Worm (Caenorhabditis elegans) whole organism, late embryonic: ENCODE data around the gene T02B11.6.
"Not testable (repeated sequence)": the region's sequence is repeated elsewhere in the genome, so short reads cannot be mapped to it uniquely, and the experiment has no call there.

ENCODE experiments used
- ceh-30 ChIP-seq: fragments of 150-350 bp; optimal IDR thresholded peaks from 2 replicates; lab custom pipeline; 2014; ENCODE audit warnings: missing biosample characterization, missing genetic modification characterization
- ceh-31 ChIP-seq: sonication (generic microtip); optimal IDR thresholded peaks from 2 replicates; lab custom pipeline; 2016; ENCODE audit warnings: missing genetic modification characterization, missing compliant biosample characterization
- pha-2 ChIP-seq: sonication (generic microtip); optimal IDR thresholded peaks from 2 replicates; lab custom pipeline; 2017; ENCODE audit warnings: mild to moderate bottlenecking, missing genetic modification characterization, missing compliant biosample characterization

DNA sequence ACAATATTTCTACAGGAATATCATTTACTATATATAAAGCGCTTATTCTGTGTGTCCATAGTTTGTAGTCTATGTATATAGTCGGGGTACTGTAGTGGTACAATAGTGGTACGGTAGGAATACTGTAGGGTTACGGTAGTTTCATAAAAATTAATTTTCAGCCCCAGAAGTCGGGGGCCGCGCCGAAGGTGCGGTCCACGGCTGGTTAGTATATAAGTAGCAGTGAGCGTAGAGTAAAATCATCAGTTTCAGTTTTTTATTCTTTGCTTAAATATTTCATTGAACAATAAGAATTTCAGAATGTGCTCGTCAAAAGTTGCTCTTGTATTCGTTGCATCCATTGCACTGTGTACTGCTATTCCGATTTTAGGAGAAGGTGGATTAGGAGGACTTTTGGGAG lies 1.7 kb upstream of the T02B11.6 start, which contains the start of gene srlf-22:
- TF ChIP-seq ceh-30 (tag; lab: Kevin White, UChicago); ceh-31 (tag; lab: Kevin White, UChicago); pha-2: not testable (repeated sequence)
